Worm (Caenorhabditis elegans) whole organism, mixed stage, embryonic: ENCODE measurements around the gene srw-97.
"Not testable (repeated sequence)": the region's sequence is repeated elsewhere in the genome, so short reads cannot be mapped to it uniquely, and the experiment has no call there.

Experiments
- ceh-39 ChIP-seq: fragments of 150-350 bp; optimal IDR thresholded peaks from 2 replicates; lab custom pipeline; 2014; ENCODE audit warnings: missing biosample characterization, missing genetic modification characterization
- cnd-1 ChIP-seq: fragments of 200-800 bp; sonication (Bioruptor generic); optimal IDR thresholded peaks from 2 replicates; lab custom pipeline; 2018; ENCODE audit warnings: mild to moderate bottlenecking, missing genetic modification characterization, missing compliant biosample characterization
- lin-13 ChIP-seq: fragments of 150-350 bp; optimal IDR thresholded peaks from 2 replicates; lab custom pipeline; 2014; ENCODE audit warnings: missing biosample characterization, missing genetic modification characterization
- lin-32 ChIP-seq: fragments of 200-800 bp; sonication (Bioruptor generic); optimal IDR thresholded peaks from 2 replicates; lab custom pipeline; 2018; ENCODE audit warnings: mild to moderate bottlenecking, missing genetic modification characterization, missing compliant biosample characterization
- lsy-2 ChIP-seq: fragments of 150-350 bp; optimal IDR thresholded peaks from 2 replicates; lab custom pipeline; 2014; ENCODE audit warnings: missing biosample characterization, missing genetic modification characterization
- mab-5 ChIP-seq: fragments of 150-350 bp; optimal IDR thresholded peaks from 2 replicates; lab custom pipeline; 2014; ENCODE audit warnings: missing biosample characterization, missing genetic modification characterization
- mls-2 ChIP-seq: sonication (generic microtip); optimal IDR thresholded peaks from 2 replicates; lab custom pipeline; 2016; ENCODE audit warnings: mild to moderate bottlenecking, missing genetic modification characterization, moderate library complexity, missing compliant biosample characterization
- nhr-12 ChIP-seq: fragments of 150-350 bp; optimal IDR thresholded peaks from 2 replicates; lab custom pipeline; 2014; ENCODE audit warnings: missing biosample characterization, missing genetic modification characterization
- nhr-237 ChIP-seq: fragments of 150-350 bp; optimal IDR thresholded peaks from 2 replicates; lab custom pipeline; 2014; ENCODE audit warnings: missing biosample characterization, missing genetic modification characterization
- nhr-28 ChIP-seq: fragments of 150-350 bp; optimal IDR thresholded peaks from 2 replicates; lab custom pipeline; 2014; ENCODE audit warnings: missing biosample characterization, missing genetic modification characterization
- pha-4 ChIP-seq: fragments of 150-350 bp; optimal IDR thresholded peaks from 2 replicates; lab custom pipeline; 2018; ENCODE audit warnings: missing biosample characterization, missing genetic modification reagents, missing genetic modification characterization
- unc-39 ChIP-seq: fragments of 150-350 bp; optimal IDR thresholded peaks from 2 replicates; lab custom pipeline; 2014; ENCODE audit warnings: missing biosample characterization, missing genetic modification characterization
- unc-62 ChIP-seq: fragments of 150-350 bp; optimal IDR thresholded peaks from 2 replicates; lab custom pipeline; 2014; ENCODE audit warnings: missing biosample characterization, missing genetic modification reagents, missing genetic modification characterization
- ztf-11 ChIP-seq: fragments of 150-350 bp; optimal IDR thresholded peaks from 2 replicates; lab custom pipeline; 2014; ENCODE audit warnings: missing biosample characterization, missing genetic modification characterization

DNA sequence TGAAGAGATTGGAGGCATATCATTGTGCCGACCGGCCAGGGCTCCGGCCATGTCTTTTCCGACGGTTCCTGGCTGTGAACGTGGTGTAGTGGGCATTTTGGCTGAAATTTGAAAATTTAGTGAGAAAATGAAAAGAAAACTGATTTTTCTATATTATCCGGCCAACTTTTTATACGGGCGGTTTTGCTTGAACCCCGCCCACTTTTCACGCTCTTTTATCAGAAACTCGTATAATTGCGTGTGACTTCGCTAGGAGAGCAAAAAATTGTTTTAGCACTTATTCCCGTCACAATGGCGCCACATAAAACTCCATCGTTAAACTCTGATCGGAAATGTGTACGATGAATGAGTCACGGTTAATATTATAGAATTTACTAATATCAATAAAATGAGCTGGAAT, 36.6 kb downstream of the srw-97 start, which contains the start of gene C08E3.13:
- TF ChIP-seq lin-13 (tag; lab: Kevin White, UChicago); mls-2; unc-62 (GFP tag; lab: Kevin White, UChicago); nhr-12 (tag; lab: Kevin White, UChicago); ceh-39 (tag; lab: Kevin White, UChicago); mab-5; lsy-2; cnd-1 (tag; lab: Kevin White, UChicago); ztf-11 (tag; lab: Kevin White, UChicago); pha-4; nhr-28 (tag; lab: Kevin White, UChicago); lin-32; unc-39 (tag; lab: Kevin White, UChicago); nhr-237 (tag; lab: Kevin White, UChicago): not testable (repeated sequence)
